Fruit fly (Drosophila melanogaster) whole organism, prepupa: ENCODE data around the gene sd.

ENCODE experiments used
- CG10631 ChIP-seq: fragments of 200-800 bp; sonication (Bioruptor generic); optimal IDR thresholded peaks from 2 replicates; lab custom pipeline; 2016; ENCODE audit warnings: missing biosample characterization, missing genetic modification characterization
- CG10669 ChIP-seq: fragments of 200-800 bp; sonication (Bioruptor generic); optimal IDR thresholded peaks from 3 replicates; lab custom pipeline; 2018; ENCODE audit warnings: missing biosample characterization, mild to moderate bottlenecking, missing genetic modification characterization, moderate library complexity
- CG11294 ChIP-seq: fragments of 200-800 bp; sonication (Bioruptor generic); IDR thresholded peaks from 2 replicates; pipeline ENCODE4 v1.3.6; 2022; ENCODE audit warnings: missing biosample characterization, missing genetic modification characterization
- CG11762 ChIP-seq: fragments of 200-800 bp; sonication (Bioruptor generic); optimal IDR thresholded peaks from 3 replicates; lab custom pipeline; 2016; ENCODE audit warnings: missing biosample characterization, missing genetic modification characterization; ENCODE audit not compliant: insufficient read depth
- CG15336 ChIP-seq: fragments of 200-800 bp; sonication (Bioruptor generic); IDR thresholded peaks from 2 replicates; pipeline ENCODE4 v1.3.6; 2022; ENCODE audit warnings: missing biosample characterization, missing genetic modification characterization
- CG1621 ChIP-seq: fragments of 200-800 bp; sonication (Bioruptor generic); optimal IDR thresholded peaks from 3 replicates; lab custom pipeline; 2018; ENCODE audit warnings: missing biosample characterization, mild to moderate bottlenecking, missing genetic modification characterization
- CG16779 ChIP-seq: fragments of 200-800 bp; sonication (Bioruptor generic); optimal IDR thresholded peaks from 3 replicates; lab custom pipeline; 2017; ENCODE audit warnings: missing biosample characterization, mild to moderate bottlenecking, missing genetic modification characterization
- CG3032 ChIP-seq: fragments of 200-800 bp; optimal IDR thresholded peaks from 2 replicates; lab custom pipeline; 2019; ENCODE audit warnings: missing biosample characterization, mild to moderate bottlenecking, missing genetic modification characterization, moderate library complexity
- CG31627 ChIP-seq: fragments of 200-800 bp; sonication (Bioruptor generic); optimal IDR thresholded peaks from 3 replicates; lab custom pipeline; 2016; ENCODE audit warnings: missing biosample characterization, missing genetic modification characterization
- CG32006 ChIP-seq: fragments of 200-800 bp; sonication (Bioruptor generic); optimal IDR thresholded peaks from 3 replicates; lab custom pipeline; 2017; ENCODE audit warnings: missing biosample characterization, mild to moderate bottlenecking, missing genetic modification characterization
- CG34406 ChIP-seq: fragments of 200-800 bp; sonication (Bioruptor generic); optimal IDR thresholded peaks from 3 replicates; lab custom pipeline; 2016; ENCODE audit warnings: missing biosample characterization, missing genetic modification characterization
- CG3919 ChIP-seq: fragments of 200-800 bp; sonication (Bioruptor generic); optimal IDR thresholded peaks from 3 replicates; lab custom pipeline; 2016; ENCODE audit warnings: missing biosample characterization, missing genetic modification characterization
- CG4318 ChIP-seq: fragments of 200-800 bp; sonication (Bioruptor generic); optimal IDR thresholded peaks from 3 replicates; lab custom pipeline; 2017; ENCODE audit warnings: missing biosample characterization, mild to moderate bottlenecking, missing genetic modification characterization
- CG6163 ChIP-seq: fragments of 200-800 bp; sonication (Bioruptor generic); IDR thresholded peaks from 3 replicates; pipeline ENCODE4 v1.3.6; 2022; ENCODE audit warnings: missing biosample characterization, missing genetic modification characterization
- CG6276 ChIP-seq: fragments of 200-800 bp; sonication (Bioruptor generic); optimal IDR thresholded peaks from 2 replicates; lab custom pipeline; 2017; ENCODE audit warnings: missing biosample characterization, mild to moderate bottlenecking, missing genetic modification characterization
- CG6808 ChIP-seq: fragments of 200-800 bp; sonication (Bioruptor generic); optimal IDR thresholded peaks from 3 replicates; lab custom pipeline; 2017; ENCODE audit warnings: missing biosample characterization, missing genetic modification characterization, mild to moderate bottlenecking, moderate library complexity, missing genetic modification reagents
- CG6854 ChIP-seq: fragments of 200-800 bp; sonication (Bioruptor generic); optimal IDR thresholded peaks from 2 replicates; lab custom pipeline; 2017; ENCODE audit warnings: missing biosample characterization, mild to moderate bottlenecking, missing genetic modification characterization
- CG8119 ChIP-seq: fragments of 200-800 bp; sonication (Bioruptor generic); IDR thresholded peaks from 3 replicates; pipeline ENCODE4 v1.3.6; 2022; ENCODE audit warnings: missing biosample characterization, missing genetic modification characterization
- CG8632 ChIP-seq: fragments of 200-800 bp; sonication (Bioruptor generic); optimal IDR thresholded peaks from 3 replicates; lab custom pipeline; 2016; ENCODE audit warnings: missing biosample characterization, missing genetic modification characterization
- Eip75B ChIP-seq: fragments of 200-800 bp; sonication (Bioruptor generic); optimal IDR thresholded peaks from 3 replicates; lab custom pipeline; 2016; ENCODE audit warnings: missing biosample characterization, missing genetic modification characterization
- Eip78C ChIP-seq: fragments of 200-800 bp; sonication (Bioruptor generic); peaks from one replicate; lab custom pipeline; 2016; ENCODE audit warnings: missing biosample characterization, missing genetic modification characterization
- Eip93F ChIP-seq: fragments of 200-800 bp; sonication (Bioruptor generic); optimal IDR thresholded peaks from 2 replicates; lab custom pipeline; 2016; ENCODE audit warnings: missing biosample characterization, mild to moderate bottlenecking, missing genetic modification characterization
- Ets21C ChIP-seq: fragments of 200-800 bp; sonication (Bioruptor generic); optimal IDR thresholded peaks from 3 replicates; lab custom pipeline; 2016; ENCODE audit warnings: missing biosample characterization, missing genetic modification characterization
- Ets96B ChIP-seq: fragments of 200-800 bp; optimal IDR thresholded peaks from 2 replicates; lab custom pipeline; 2019; ENCODE audit warnings: missing biosample characterization, mild to moderate bottlenecking, missing genetic modification characterization, moderate library complexity
- Gug ChIP-seq: fragments of 200-800 bp; sonication (Bioruptor generic); IDR thresholded peaks from 2 replicates; pipeline ENCODE4 v1.3.6; 2022; ENCODE audit warnings: missing biosample characterization, missing genetic modification characterization
- Hr38 ChIP-seq: sonication (Bioruptor generic); optimal IDR thresholded peaks from 2 replicates; lab custom pipeline; 2016; ENCODE audit warnings: missing biosample characterization, missing genetic modification characterization
- Hr39 ChIP-seq: fragments of 200-800 bp; sonication (Bioruptor generic); optimal IDR thresholded peaks from 2 replicates; lab custom pipeline; 2016; ENCODE audit warnings: missing biosample characterization, missing genetic modification characterization
- Lpt ChIP-seq: fragments of 200-800 bp; sonication (Bioruptor generic); optimal IDR thresholded peaks from 3 replicates; lab custom pipeline; 2016; ENCODE audit warnings: missing biosample characterization, missing genetic modification characterization
- Met ChIP-seq: fragments of 200-800 bp; sonication (Bioruptor generic); optimal IDR thresholded peaks from 3 replicates; lab custom pipeline; 2016; ENCODE audit warnings: missing biosample characterization, missing genetic modification characterization
- OdsH ChIP-seq: fragments of 200-800 bp; sonication (Bioruptor generic); optimal IDR thresholded peaks from 3 replicates; lab custom pipeline; 2016; ENCODE audit warnings: missing biosample characterization, missing genetic modification characterization
- Sox102F ChIP-seq: fragments of 200-800 bp; sonication (Bioruptor generic); optimal IDR thresholded peaks from 2 replicates; lab custom pipeline; 2016; ENCODE audit warnings: missing biosample characterization, mild to moderate bottlenecking, missing genetic modification characterization
- Sox15 ChIP-seq: fragments of 200-800 bp; sonication (Bioruptor generic); optimal IDR thresholded peaks from 3 replicates; lab custom pipeline; 2016; ENCODE audit warnings: missing biosample characterization, missing genetic modification characterization
- acj6 ChIP-seq: fragments of 200-800 bp; sonication (Bioruptor generic); optimal IDR thresholded peaks from 3 replicates; lab custom pipeline; 2016; ENCODE audit warnings: missing biosample characterization, missing genetic modification characterization
- cyc ChIP-seq: fragments of 200-800 bp; sonication (Bioruptor generic); optimal IDR thresholded peaks from 3 replicates; lab custom pipeline; 2016; ENCODE audit warnings: missing biosample characterization, missing genetic modification characterization
- dac ChIP-seq: fragments of 200-800 bp; sonication (Bioruptor generic); optimal IDR thresholded peaks from 2 replicates; lab custom pipeline; 2017; ENCODE audit warnings: missing biosample characterization, mild to moderate bottlenecking, missing genetic modification characterization
- dsx ChIP-seq: fragments of 200-800 bp; optimal IDR thresholded peaks from 3 replicates; lab custom pipeline; 2019; ENCODE audit warnings: missing biosample characterization, mild to moderate bottlenecking, missing genetic modification characterization, moderate library complexity; ENCODE audit not compliant: poor library complexity, severe bottlenecking
- eg ChIP-seq: fragments of 200-800 bp; sonication (Bioruptor generic); IDR thresholded peaks from 3 replicates; pipeline ENCODE4 v1.3.6; 2022; ENCODE audit warnings: missing biosample characterization, missing genetic modification characterization
- esn ChIP-seq: fragments of 200-800 bp; sonication (Bioruptor generic); optimal IDR thresholded peaks from 2 replicates; lab custom pipeline; 2016; ENCODE audit warnings: missing biosample characterization, mild to moderate bottlenecking, missing genetic modification characterization, moderate library complexity
- fd85E ChIP-seq: fragments of 200-800 bp; sonication (Bioruptor generic); optimal IDR thresholded peaks from 3 replicates; lab custom pipeline; 2016; ENCODE audit warnings: missing biosample characterization, missing genetic modification characterization
- net ChIP-seq: fragments of 200-800 bp; sonication (Bioruptor generic); optimal IDR thresholded peaks from 3 replicates; lab custom pipeline; 2016; ENCODE audit warnings: missing biosample characterization, missing genetic modification characterization
- pdm3 ChIP-seq: fragments of 200-800 bp; sonication (Bioruptor generic); optimal IDR thresholded peaks from 3 replicates; lab custom pipeline; 2016; ENCODE audit warnings: missing biosample characterization, missing genetic modification characterization
- svp ChIP-seq: fragments of 200-800 bp; sonication (Bioruptor generic); peaks from one replicate; lab custom pipeline; 2016; ENCODE audit warnings: missing biosample characterization, missing genetic modification characterization
- topi ChIP-seq: fragments of 200-800 bp; sonication (Bioruptor generic); optimal IDR thresholded peaks from 3 replicates; lab custom pipeline; 2016; ENCODE audit warnings: missing biosample characterization, missing genetic modification characterization

sd gene

DNA sequence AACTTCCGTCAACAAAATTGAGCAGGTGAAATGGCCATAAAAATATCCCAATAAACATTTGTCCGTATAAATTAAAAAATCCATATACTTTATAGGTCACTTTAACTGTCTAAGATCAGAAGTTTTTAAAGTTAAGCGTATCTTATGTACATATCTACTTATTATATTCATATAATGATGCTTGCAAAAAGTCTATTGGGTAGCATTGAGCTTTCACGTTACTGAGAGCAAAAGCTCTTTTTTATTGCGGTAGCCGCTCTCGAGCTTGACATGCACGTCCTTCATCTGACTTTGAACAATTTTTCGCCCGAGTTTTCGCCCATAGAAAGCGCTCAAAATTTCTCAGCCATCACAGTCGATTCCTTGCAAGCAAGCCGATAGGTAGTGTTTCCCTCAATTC, 63.7 kb downstream of the sd start, which contains the start of gene Gapdh2 (continued):
- peak; percentile 99 for TF ChIP-seq acj6 (GFP tag; lab: Kevin White, UChicago)
- peak; percentile 100 for TF ChIP-seq CG3032
- TF ChIP-seq Eip78C (GFP tag; lab: Kevin White, UChicago): peak; percentile 100
- TF ChIP-seq topi (GFP tag; lab: Kevin White, UChicago): peak; percentile 100
- peak; percentile 100 for TF ChIP-seq CG6276 (GFP tag; lab: Kevin White, UChicago)
- peak; percentile 100 for TF ChIP-seq Met
- peak; percentile 100 for TF ChIP-seq CG6163 (GFP tag; lab: Robert Waterston, UW)
- peak; percentile 99 for TF ChIP-seq CG32006
- peak; percentile 100 for TF ChIP-seq eg (GFP tag; lab: Robert Waterston, UW)
- peak; percentile 99 for TF ChIP-seq CG1621 (tag; lab: Kevin White, UChicago)
- peak; percentile 95 for TF ChIP-seq dac (GFP tag; lab: Kevin White, UChicago)
- TF ChIP-seq OdsH (GFP tag; lab: Kevin White, UChicago): peak; percentile 99
- peak; percentile 99 for TF ChIP-seq CG16779 (tag; lab: Kevin White, UChicago)
- TF ChIP-seq CG4318 (GFP tag; lab: Kevin White, UChicago): peak; percentile 96
- TF ChIP-seq fd85E (GFP tag; lab: Kevin White, UChicago): peak; percentile 98
- TF ChIP-seq esn (GFP tag; lab: Kevin White, UChicago): peak; percentile 100
- peak; percentile 98 for TF ChIP-seq Hr39
- peak; percentile 98 for TF ChIP-seq Ets21C (GFP tag; lab: Kevin White, UChicago)
- peak; percentile 99 for TF ChIP-seq Gug (GFP tag; lab: Robert Waterston, UW)
- TF ChIP-seq cyc (GFP tag; lab: Kevin White, UChicago): peak; percentile 99
- peak; percentile 100 for TF ChIP-seq CG8632 (GFP tag; lab: Kevin White, UChicago)
- peak; percentile 100 for TF ChIP-seq CG34406 (GFP tag; lab: Kevin White, UChicago)
- TF ChIP-seq svp (GFP tag; lab: Kevin White, UChicago): peak; percentile 100
- peak; percentile 99 for TF ChIP-seq dsx (GFP tag; lab: Kevin White, UChicago)
- TF ChIP-seq CG8119 (GFP tag; lab: Robert Waterston, UW): peak; percentile 100
- peak; percentile 99 for TF ChIP-seq CG3919 (GFP tag; lab: Kevin White, UChicago)
- TF ChIP-seq Lpt (GFP tag; lab: Kevin White, UChicago): peak; percentile 100
- peak; percentile 100 for TF ChIP-seq net (GFP tag; lab: Kevin White, UChicago)
- peak; percentile 99 for TF ChIP-seq CG11294
- peak; percentile 99 for TF ChIP-seq CG6854 (GFP tag; lab: Kevin White, UChicago)
- TF ChIP-seq Eip93F: peak; percentile 100
- TF ChIP-seq Sox15: peak; percentile 97
- peak; percentile 99 for TF ChIP-seq pdm3
- peak; percentile 100 for TF ChIP-seq Sox102F
- peak; percentile 99 for TF ChIP-seq CG10669 (GFP tag; lab: Kevin White, UChicago)
- TF ChIP-seq CG15336 (GFP tag; lab: Robert Waterston, UW): peak; percentile 100
- peak; percentile 99 for TF ChIP-seq Eip75B (GFP tag; lab: Kevin White, UChicago)
- peak; percentile 42 for TF ChIP-seq Hr38
- TF ChIP-seq CG6808 (GFP tag; lab: Kevin White, UChicago): peak; percentile 99
- TF ChIP-seq, all 60 proteins: peak for 60

- TF ChIP-seq Ets96B (tag; lab: Kevin White, UChicago) (no peak), CG1621 (tag; lab: Kevin White, UChicago) (no peak), CG10631 (GFP tag; lab: Kevin White, UChicago) (no peak), Hr39 (no peak), CG11762 (no peak), Sox102F (no peak), CG31627 (no peak), esn (GFP tag; lab: Kevin White, UChicago) (no peak), CG11294 (no peak)
- TF ChIP-seq, all 60 proteins: peak for 0
Observed at dm6 chrX:15868781-15869180, 64.6 kb downstream of the sd start.
